Worm (Caenorhabditis elegans): ENCODE results near the gene gex-3.

The gex-3 gene

DNA sequence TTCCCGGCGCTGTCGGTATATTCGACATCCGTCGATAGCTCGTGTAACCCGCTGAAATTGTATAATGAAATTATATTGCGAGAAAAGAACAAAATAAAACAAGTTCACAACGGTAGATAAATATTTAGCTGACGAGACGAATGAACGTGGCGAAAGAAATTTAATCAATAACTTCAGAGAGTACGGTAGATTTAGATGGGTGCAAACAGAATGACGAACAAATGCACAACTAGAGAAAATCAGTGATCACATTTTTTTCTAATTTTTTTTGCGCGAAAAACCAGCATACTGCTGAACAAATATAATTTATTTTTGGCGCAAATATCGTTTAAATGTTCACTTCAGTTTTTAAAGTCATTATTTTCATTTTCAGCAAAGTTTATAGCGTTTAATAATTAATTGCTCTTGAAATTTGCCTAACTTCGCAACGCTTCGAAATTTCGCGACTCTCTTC lies 43.5 kb upstream of the gex-3 start, which contains the start of gene sec-24.2:
Gene sec-24.2 (minus strand): TSS at position 51 of the 454 bp plus-strand sequence.
- TF ChIP-seq daf-12 (tag; optimal IDR thresholded peaks at IDR 0.05) (no peak), fos-1 (tag; optimal IDR thresholded peaks at IDR 0.05) (no peak), unc-62 (GFP tag; optimal IDR thresholded peaks at IDR 0.05) (no peak), nfya-1 (tag; optimal IDR thresholded peaks at IDR 0.05; ENCODE audit: insufficient read depth) (no peak), sea-2 (GFP tag; optimal IDR thresholded peaks at IDR 0.05) (no peak), nhr-43 (tag; optimal IDR thresholded peaks at IDR 0.05; ENCODE audit: poor library complexity, severe bottlenecking) (no peak), nhr-67 (tag; optimal IDR thresholded peaks at IDR 0.05) (no peak), pha-4 (tag; optimal IDR thresholded peaks at IDR 0.05) (no peak), ceh-82 (tag; optimal IDR thresholded peaks at IDR 0.05) (no peak), fkh-2 (tag; optimal IDR thresholded peaks at IDR 0.05) (no peak), pqm-1 (tag; optimal IDR thresholded peaks at IDR 0.05) (no peak), ZK546.5 (tag; optimal IDR thresholded peaks at IDR 0.05) (no peak), aly-2 (tag; optimal IDR thresholded peaks at IDR 0.05) (no peak), nhr-12 (tag; optimal IDR thresholded peaks at IDR 0.05) (no peak), ceh-28 (tag; optimal IDR thresholded peaks at IDR 0.05) (no peak)

ce11 chrIV:12361392-12362092 lies 42.7 kb upstream of the gex-3 start, which contains the start of the genes ccr-4 and ZC518.8:
ccr-4 (plus strand) TSS chrIV:12361542.
ZC518.8 (minus strand) TSS chrIV:12361908.
- TF ChIP-seq ceh-82 (tag; optimal IDR thresholded peaks at IDR 0.05) (no peak), zag-1 (tag; optimal IDR thresholded peaks at IDR 0.05) (no peak), snpc-4 (tag; optimal IDR thresholded peaks at IDR 0.05) (peak; percentile 3), daf-12 (tag; optimal IDR thresholded peaks at IDR 0.05) (no peak), nhr-12 (tag; optimal IDR thresholded peaks at IDR 0.05) (no peak), ama-1 (optimal IDR thresholded peaks at IDR 0.05) (peak; percentile 28), sea-2 (GFP tag; optimal IDR thresholded peaks at IDR 0.05) (no peak), nhr-28 (tag; optimal IDR thresholded peaks at IDR 0.05) (no peak), nfya-1 (tag; optimal IDR thresholded peaks at IDR 0.05; ENCODE audit: insufficient read depth) (peak; percentile 82), lin-15B (tag; optimal IDR thresholded peaks at IDR 0.05) (peak; percentile 41), pha-4 (tag; optimal IDR thresholded peaks at IDR 0.05) (peak; percentile 7), nhr-11 (tag; optimal IDR thresholded peaks at IDR 0.05) (no peak), elt-2 (tag; optimal IDR thresholded peaks at IDR 0.05) (peak; percentile 22), ceh-16 (tag; optimal IDR thresholded peaks at IDR 0.05) (no peak)

ce11 chrIV:12364964-12365363 lies 39.3 kb upstream of the gex-3 start:
- TF ChIP-seq elt-1 (tag; optimal IDR thresholded peaks at IDR 0.05) (peak; percentile 10), nhr-12 (tag; optimal IDR thresholded peaks at IDR 0.05) (no peak), mdl-1 (tag; optimal IDR thresholded peaks at IDR 0.05) (no peak), fos-1 (tag; optimal IDR thresholded peaks at IDR 0.05) (no peak), lin-39 (tag; optimal IDR thresholded peaks at IDR 0.05) (peak; percentile 62), pqm-1 (tag; optimal IDR thresholded peaks at IDR 0.05) (no peak), ceh-82 (tag; optimal IDR thresholded peaks at IDR 0.05) (no peak), nhr-28 (tag; optimal IDR thresholded peaks at IDR 0.05) (no peak), lsy-12 (tag; optimal IDR thresholded peaks at IDR 0.05) (no peak), nhr-237 (tag; optimal IDR thresholded peaks at IDR 0.05) (no peak), sea-2 (GFP tag; optimal IDR thresholded peaks at IDR 0.05) (no peak), skn-1 (tag; optimal IDR thresholded peaks at IDR 0.05) (no peak), egl-27 (tag; optimal IDR thresholded peaks at IDR 0.05) (no peak), ztf-11 (tag; optimal IDR thresholded peaks at IDR 0.05) (no peak), ceh-9 (tag; optimal IDR thresholded peaks at IDR 0.05) (no peak), zag-1 (tag; optimal IDR thresholded peaks at IDR 0.05) (no peak), ceh-28 (tag; optimal IDR thresholded peaks at IDR 0.05) (no peak), lin-15B (tag; optimal IDR thresholded peaks at IDR 0.05) (no peak), R02D3.7 (tag; optimal IDR thresholded peaks at IDR 0.05) (no peak), snpc-4 (tag; optimal IDR thresholded peaks at IDR 0.05) (peak; percentile 11), ZK546.5 (tag; optimal IDR thresholded peaks at IDR 0.05) (no peak), nfya-1 (tag; optimal IDR thresholded peaks at IDR 0.05; ENCODE audit: insufficient read depth) (peak; percentile 47), ztf-4 (tag; optimal IDR thresholded peaks at IDR 0.05) (no peak), aly-2 (tag; optimal IDR thresholded peaks at IDR 0.05) (no peak), unc-39 (tag; optimal IDR thresholded peaks at IDR 0.05) (no peak), elt-3 (tag; optimal IDR thresholded peaks at IDR 0.05) (no peak), hmg-11 (tag; optimal IDR thresholded peaks at IDR 0.05) (peak; percentile 76), fkh-10 (GFP tag; optimal IDR thresholded peaks at IDR 0.05) (peak; percentile 14), nhr-43 (tag; optimal IDR thresholded peaks at IDR 0.05; ENCODE audit: poor library complexity, severe bottlenecking) (no peak), nhr-67 (tag; optimal IDR thresholded peaks at IDR 0.05) (no peak), nhr-77 (tag; optimal IDR thresholded peaks at IDR 0.05) (no peak), unc-62 (GFP tag; optimal IDR thresholded peaks at IDR 0.05) (no peak)
